Worm (Caenorhabditis elegans): ENCODE data around the gene dnj-25.

dnj-25 gene

DNA sequence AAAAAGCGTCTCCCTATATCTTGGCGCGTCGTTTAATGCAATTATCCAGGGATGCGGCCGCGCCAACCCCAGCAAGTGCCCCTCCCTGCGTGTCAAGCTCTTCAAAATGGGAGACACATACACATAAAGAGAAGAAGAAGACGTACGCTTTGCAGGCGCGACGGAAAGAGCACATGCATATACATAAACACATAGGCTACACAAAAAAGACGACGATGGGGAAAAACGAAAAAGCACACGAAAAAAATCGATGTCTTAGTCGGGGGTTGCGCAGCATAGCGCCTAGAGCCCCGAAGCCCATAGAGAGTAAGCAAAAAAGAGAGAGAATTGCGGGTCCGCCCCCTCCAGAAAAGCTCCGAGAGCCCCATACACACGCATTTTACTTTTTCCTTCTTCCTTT, 45.0 kb upstream of the dnj-25 start, which contains the start of gene tpan-1 (continued):
- TF ChIP-seq daf-19 (GFP tag; conservative IDR thresholded peaks at IDR 0.05) = no peak
- TF ChIP-seq mdt-29 (GFP tag; IDR thresholded peaks at IDR 0.05) = no peak
- no peak for TF ChIP-seq lin-13 (GFP tag; optimal IDR thresholded peaks at IDR 0.05)
- no peak for TF ChIP-seq zip-2 (tag; optimal IDR thresholded peaks at IDR 0.05)
- 0 out of 2 replicates have a peak, but pooled peaks have one; percentile 20 for TF ChIP-seq dmd-6 (GFP tag; IDR thresholded peaks at IDR 0.05)
- no peak for TF ChIP-seq nhr-41 (GFP tag; IDR thresholded peaks at IDR 0.05)
- TF ChIP-seq nhr-237 (tag; optimal IDR thresholded peaks at IDR 0.05) = no peak
- TF ChIP-seq pqm-1 (tag; optimal IDR thresholded peaks at IDR 0.05) = no peak
- no peak for TF ChIP-seq unc-39 (tag; optimal IDR thresholded peaks at IDR 0.05)
- TF ChIP-seq gei-8 (GFP tag; optimal IDR thresholded peaks at IDR 0.05) = no peak
- TF ChIP-seq fos-1 (tag; optimal IDR thresholded peaks at IDR 0.05) = no peak
- peak; percentile 65 for TF ChIP-seq mep-1 (tag; optimal IDR thresholded peaks at IDR 0.05)
- TF ChIP-seq Y105C5A.15 (GFP tag; IDR thresholded peaks at IDR 0.05) = no peak
- TF ChIP-seq ama-1 (optimal IDR thresholded peaks at IDR 0.05) = no peak
- TF ChIP-seq ceh-62 (tag; optimal IDR thresholded peaks at IDR 0.05) = no peak
- TF ChIP-seq hmg-1.1 (GFP tag; IDR thresholded peaks at IDR 0.05) = peak; percentile 72
- TF ChIP-seq D1046.2 (GFP tag; IDR thresholded peaks at IDR 0.05) = no peak
- no peak for TF ChIP-seq lin-15B (tag; optimal IDR thresholded peaks at IDR 0.05)
- TF ChIP-seq unc-62 (GFP tag; optimal IDR thresholded peaks at IDR 0.05 in 1 of 2) = peak in 1 of 2 experiments; percentile 85
- TF ChIP-seq unc-62 (tag; optimal IDR thresholded peaks at IDR 0.05) = no peak
- TF ChIP-seq snpc-4 (tag; optimal IDR thresholded peaks at IDR 0.05) = no peak
- TF ChIP-seq aly-2 (tag; optimal IDR thresholded peaks at IDR 0.05) = no peak
- TF ChIP-seq mdl-1 (tag; optimal IDR thresholded peaks at IDR 0.05) = peak in 1 of 2 experiments; percentile 82
- no peak for TF ChIP-seq ZK546.5 (tag; optimal IDR thresholded peaks at IDR 0.05)
- TF ChIP-seq nhr-76 (tag; optimal IDR thresholded peaks at IDR 0.05) = no peak
- no peak for TF ChIP-seq sdz-12 (GFP tag; optimal IDR thresholded peaks at IDR 0.05)
- peak; percentile 32 for TF ChIP-seq mes-2 (tag; optimal IDR thresholded peaks at IDR 0.05; ENCODE audit: poor library complexity, severe bottlenecking)
- peak in 1 of 2 experiments; percentile 92 for TF ChIP-seq hif-1 (tag; optimal IDR thresholded peaks at IDR 0.05)
- peak; percentile 32 for TF ChIP-seq nhr-11 (tag; optimal IDR thresholded peaks at IDR 0.05)
- TF ChIP-seq nhr-48 (tag; optimal IDR thresholded peaks at IDR 0.05) = no peak
- no peak for TF ChIP-seq F49E8.2 (tag; optimal IDR thresholded peaks at IDR 0.05; ENCODE audit: borderline replicate concordance)
- TF ChIP-seq daf-12 (tag; optimal IDR thresholded peaks at IDR 0.05) = no peak
- TF ChIP-seq dmd-9 (GFP tag; IDR thresholded peaks at IDR 0.05) = 0 out of 2 replicates have a peak, but pooled peaks have one; percentile 38
- no peak for TF ChIP-seq nhr-28 (tag; optimal IDR thresholded peaks at IDR 0.05)
- TF ChIP-seq lin-29 (GFP tag; IDR thresholded peaks at IDR 0.05) = no peak
- TF ChIP-seq aha-1 (tag) = peak; percentile 78
- no peak for TF ChIP-seq mxl-2 (GFP tag; conservative IDR thresholded peaks at IDR 0.05)
- TF ChIP-seq zip-11 (GFP tag; IDR thresholded peaks at IDR 0.05) = no peak
- no peak for TF ChIP-seq jun-1 (tag; optimal IDR thresholded peaks at IDR 0.05)
- no peak for TF ChIP-seq T26A8.4 (GFP tag; IDR thresholded peaks at IDR 0.05)
- TF ChIP-seq arid-1 (GFP tag; conservative IDR thresholded peaks at IDR 0.05) = no peak
- no peak for TF ChIP-seq nhr-111 (GFP tag; optimal IDR thresholded peaks at IDR 0.05)
- no peak for TF ChIP-seq set-16 (GFP tag; IDR thresholded peaks at IDR 0.05)
- TF ChIP-seq dpl-1 (GFP tag; optimal IDR thresholded peaks at IDR 0.05) = no peak
- no peak; the same call in 1 of the 2 replicates for TF ChIP-seq pha-4 (GFP tag; IDR thresholded peaks at IDR 0.05)
- TF ChIP-seq pha-4 (tag; optimal IDR thresholded peaks at IDR 0.05) = no peak
- no peak for TF ChIP-seq nhr-77 (tag; optimal IDR thresholded peaks at IDR 0.05)
- no peak for TF ChIP-seq spr-1 (tag; optimal IDR thresholded peaks at IDR 0.05)
- no peak for TF ChIP-seq daf-16 (GFP tag; optimal IDR thresholded peaks at IDR 0.05)
- peak; percentile 3 for TF ChIP-seq daf-16 (tag; optimal IDR thresholded peaks at IDR 0.05)
- TF ChIP-seq madf-5 (GFP tag; IDR thresholded peaks at IDR 0.05) = no peak
- no peak for TF ChIP-seq F44E2.7 (GFP tag; IDR thresholded peaks at IDR 0.05)
- no peak for TF ChIP-seq php-3 (GFP tag; IDR thresholded peaks at IDR 0.05)
- no peak for TF ChIP-seq madf-9 (GFP tag; conservative IDR thresholded peaks at IDR 0.05)

Data from whole organism, L4 larva.